Fruit fly (Drosophila melanogaster): ENCODE data around the gene CG13838.

Gene CG13838

DNA sequence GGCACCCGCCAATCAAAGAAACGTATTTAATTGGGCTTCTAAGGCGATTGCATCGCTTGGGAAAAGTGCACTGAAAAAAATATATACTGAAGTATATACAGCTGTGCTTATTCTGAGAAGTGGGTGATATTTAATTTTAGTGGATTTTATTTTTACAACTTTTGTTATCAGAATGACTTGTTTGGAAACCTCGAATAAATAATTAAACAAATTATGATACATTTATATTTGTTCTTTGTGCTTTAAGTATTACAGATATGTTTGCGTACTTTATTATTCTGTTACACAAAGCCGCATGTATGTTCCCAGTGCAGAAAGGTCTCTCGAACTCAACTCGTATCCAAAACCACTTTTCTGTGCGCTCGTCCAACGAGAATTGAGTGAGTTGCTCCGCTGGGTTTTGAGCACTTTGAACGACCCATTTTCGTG lies 6.7 kb downstream of the CG13838 start (continued):
- TF ChIP-seq Hr4 (GFP tag; optimal IDR thresholded peaks at IDR 0.05) (peak; percentile 91), svp (GFP tag) (peak; percentile 96), Gug (GFP tag; IDR thresholded peaks at IDR 0.05) (peak; percentile 77), dsx (GFP tag; optimal IDR thresholded peaks at IDR 0.05; ENCODE audit: poor library complexity, severe bottlenecking) (peak; percentile 69), topi (GFP tag; optimal IDR thresholded peaks at IDR 0.05) (peak; percentile 89), CG32006 (GFP tag; optimal IDR thresholded peaks at IDR 0.05) (peak; percentile 96), CG3919 (GFP tag; optimal IDR thresholded peaks at IDR 0.05) (peak; percentile 88), CG8119 (GFP tag; IDR thresholded peaks at IDR 0.05) (peak; percentile 92)

DNA sequence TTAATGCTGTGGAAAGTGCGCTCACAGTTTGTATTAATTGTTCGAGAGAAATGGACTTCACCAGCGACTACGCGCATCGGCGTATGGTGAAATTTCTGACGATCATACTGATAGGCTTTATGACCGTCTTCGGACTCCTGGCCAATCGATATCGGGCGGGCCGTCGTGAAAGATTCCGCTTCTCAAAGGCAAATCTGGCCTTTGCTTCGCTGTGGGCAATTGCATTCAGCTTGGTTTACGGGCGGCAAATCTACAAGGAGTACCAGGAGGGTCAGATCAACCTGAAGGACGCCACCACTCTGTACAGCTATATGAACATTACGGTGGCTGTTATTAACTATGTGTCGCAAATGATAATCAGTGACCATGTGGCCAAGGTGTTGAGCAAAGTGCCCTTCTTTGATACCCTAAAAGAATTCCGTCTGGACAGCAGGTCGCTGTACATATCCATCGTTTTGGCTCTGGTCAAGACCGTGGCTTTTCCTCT lies 9.6 kb downstream of the CG13838 start, which contains the start of gene Gr94a:
Gr94a (plus strand) TSS at position 51 of the 487 bp plus-strand sequence.
- TF ChIP-seq CG7368 (GFP tag; optimal IDR thresholded peaks at IDR 0.05) (no peak), Eip93F (GFP tag; optimal IDR thresholded peaks at IDR 0.05) (no peak), Hr39 (GFP tag; optimal IDR thresholded peaks at IDR 0.05) (no peak), Blimp-1 (GFP tag; optimal IDR thresholded peaks at IDR 0.05) (no peak), CG1621 (tag; optimal IDR thresholded peaks at IDR 0.05) (no peak), CG34406 (GFP tag; optimal IDR thresholded peaks at IDR 0.05) (no peak), Sox102F (GFP tag; optimal IDR thresholded peaks at IDR 0.05) (no peak), CG11762 (GFP tag; optimal IDR thresholded peaks at IDR 0.05; ENCODE audit: insufficient read depth) (no peak)

DNA sequence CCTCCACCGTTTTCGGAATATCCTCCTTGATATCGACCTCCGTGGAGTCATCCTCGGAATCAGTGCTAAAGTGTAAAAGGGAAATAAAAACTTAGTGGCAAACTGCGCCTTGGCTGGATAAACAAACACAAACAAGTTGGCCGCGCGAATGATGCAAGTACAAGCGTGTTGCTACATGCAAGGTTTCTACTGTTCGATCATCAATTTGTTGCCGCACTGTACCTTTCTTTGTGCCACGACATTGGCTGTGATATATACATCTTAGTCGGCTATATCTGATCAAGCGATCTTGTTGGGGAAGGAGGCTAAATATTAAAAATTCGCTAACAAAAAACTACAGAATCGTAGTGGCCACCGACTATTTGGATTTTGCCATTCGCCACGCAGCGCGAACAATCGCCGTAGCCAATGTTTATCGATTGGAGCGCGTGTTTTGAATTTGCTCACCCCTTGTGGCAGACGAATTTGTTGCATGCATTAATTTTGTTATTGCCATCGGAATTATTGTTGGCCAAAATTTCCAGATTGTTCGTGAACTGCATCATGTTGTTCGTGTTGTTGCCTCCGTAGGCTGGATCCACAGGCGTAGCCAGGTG lies 11.2 kb downstream of the CG13838 start:
- TF ChIP-seq CG9139 (GFP tag; optimal IDR thresholded peaks at IDR 0.05) (no peak), CG6808 (GFP tag; optimal IDR thresholded peaks at IDR 0.05) (no peak), CG32006 (GFP tag; optimal IDR thresholded peaks at IDR 0.05) (no peak), salr (GFP tag; optimal IDR thresholded peaks at IDR 0.05) (no peak), vri (GFP tag; optimal IDR thresholded peaks at IDR 0.05) (no peak), Eip75B (GFP tag; optimal IDR thresholded peaks at IDR 0.05) (no peak), fd85E (GFP tag; optimal IDR thresholded peaks at IDR 0.05) (no peak), Gug (GFP tag; IDR thresholded peaks at IDR 0.05) (no peak), eg (GFP tag; IDR thresholded peaks at IDR 0.05) (no peak), OdsH (GFP tag; optimal IDR thresholded peaks at IDR 0.05) (no peak)

DNA sequence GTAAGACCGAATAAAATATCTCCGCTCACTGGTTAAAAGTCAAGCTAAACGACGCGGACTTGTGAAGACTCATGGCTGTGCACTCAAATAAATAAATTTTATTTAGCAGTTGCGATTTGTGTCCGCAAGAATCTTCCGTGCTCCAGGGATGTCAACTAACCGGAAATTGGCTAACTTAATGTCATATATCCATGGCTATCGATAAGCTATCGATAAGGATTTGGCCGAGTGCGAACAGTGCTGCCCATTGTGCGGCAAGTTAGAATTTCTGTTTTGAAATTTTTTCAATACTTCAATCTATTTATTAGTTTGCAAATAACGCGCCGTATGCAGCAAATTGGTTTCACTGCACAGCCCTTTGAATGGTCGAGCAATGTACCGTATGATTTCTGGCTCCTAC lies 11.9 kb downstream of the CG13838 start, which contains the start of gene p53:
p53 (minus strand) TSS at position 147 of the 400 bp plus-strand sequence.
- TF ChIP-seq CG10631 (GFP tag; optimal IDR thresholded peaks at IDR 0.05) (no peak), Hr38 (GFP tag; optimal IDR thresholded peaks at IDR 0.05) (no peak), lz (GFP tag; optimal IDR thresholded peaks at IDR 0.05) (peak; percentile 64), cyc (GFP tag; optimal IDR thresholded peaks at IDR 0.05) (peak; percentile 71), CG6808 (GFP tag; optimal IDR thresholded peaks at IDR 0.05) (peak; percentile 100), dac (GFP tag; optimal IDR thresholded peaks at IDR 0.05) (no peak), CG6163 (GFP tag; IDR thresholded peaks at IDR 0.05) (peak; percentile 64), svp (GFP tag) (peak; percentile 70), CG8119 (GFP tag; IDR thresholded peaks at IDR 0.05) (no peak), ss (GFP tag; optimal IDR thresholded peaks at IDR 0.05) (no peak), CG32006 (GFP tag; optimal IDR thresholded peaks at IDR 0.05) (no peak), salr (GFP tag; optimal IDR thresholded peaks at IDR 0.05) (peak in 1 of 2 experiments; percentile 71), Blimp-1 (GFP tag; optimal IDR thresholded peaks at IDR 0.05) (peak; percentile 18), Eip78C (GFP tag) (no peak), fd85E (GFP tag; optimal IDR thresholded peaks at IDR 0.05) (peak; percentile 5), CG34406 (GFP tag; optimal IDR thresholded peaks at IDR 0.05) (peak; percentile 46), net (GFP tag; optimal IDR thresholded peaks at IDR 0.05) (peak; percentile 37), CG1621 (tag; optimal IDR thresholded peaks at IDR 0.05) (peak; percentile 50), CG31627 (GFP tag; optimal IDR thresholded peaks at IDR 0.05) (peak; percentile 45), CG9139 (GFP tag; optimal IDR thresholded peaks at IDR 0.05) (peak; percentile 25), Hr4 (GFP tag; optimal IDR thresholded peaks at IDR 0.05) (no peak), Eip75B (GFP tag; optimal IDR thresholded peaks at IDR 0.05) (no peak), CG3032 (tag; optimal IDR thresholded peaks at IDR 0.05) (peak; percentile 36), OdsH (GFP tag; optimal IDR thresholded peaks at IDR 0.05) (peak; percentile 58), acj6 (GFP tag; optimal IDR thresholded peaks at IDR 0.05) (peak; percentile 62), dsx (GFP tag; optimal IDR thresholded peaks at IDR 0.05; ENCODE audit: poor library complexity, severe bottlenecking) (no peak), Ets96B (tag; optimal IDR thresholded peaks at IDR 0.05) (no peak), Lpt (GFP tag; optimal IDR thresholded peaks at IDR 0.05) (no peak), fd59A (GFP tag; optimal IDR thresholded peaks at IDR 0.05) (peak; percentile 20), spab (GFP tag; optimal IDR thresholded peaks at IDR 0.05) (no peak), CG11294 (GFP tag; IDR thresholded peaks at IDR 0.05) (no peak), eg (GFP tag; IDR thresholded peaks at IDR 0.05) (peak; percentile 49; the same call in 1 of the 3 replicates), CG11762 (GFP tag; optimal IDR thresholded peaks at IDR 0.05; ENCODE audit: insufficient read depth) (peak; percentile 16), pdm3 (GFP tag; optimal IDR thresholded peaks at IDR 0.05) (no peak)
